Worm (Caenorhabditis elegans) whole organism, young adult: ENCODE results near the gene srz-5.

ENCODE experiments used
- F55B11.4 ChIP-seq: sonication (generic microtip); optimal IDR thresholded peaks from 2 replicates; lab custom pipeline; 2016; ENCODE audit warnings: missing compliant biosample characterization, missing genetic modification characterization, borderline replicate concordance; ENCODE audit not compliant: insufficient read depth
- attf-5 ChIP-seq: fragments of 200-800 bp; sonication (Bioruptor generic); optimal IDR thresholded peaks from 2 replicates; lab custom pipeline; 2018; ENCODE audit warnings: mild to moderate bottlenecking, missing genetic modification characterization, missing compliant biosample characterization

DNA sequence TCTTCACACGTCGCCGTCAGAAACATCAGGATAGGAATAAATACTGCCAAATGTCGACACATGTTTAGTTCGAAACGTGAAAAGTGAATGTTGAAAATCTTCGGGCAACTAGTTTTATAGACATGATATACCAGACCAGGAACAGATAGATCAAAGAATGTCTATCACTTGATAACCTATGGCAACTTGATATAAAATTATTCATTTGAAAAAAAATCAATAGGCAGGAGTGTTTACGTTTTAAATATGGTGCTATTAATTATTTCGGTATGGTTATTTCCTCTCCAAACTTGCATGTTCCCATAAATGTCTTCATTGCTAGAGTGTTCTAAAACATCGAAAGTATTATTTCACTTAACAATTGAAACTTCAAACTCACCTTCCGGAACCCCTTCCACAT lies 47.0 kb upstream of the srz-5 start, which contains the start of gene W10G11.2:
- no peak for TF ChIP-seq attf-5 (GFP tag; lab: Kevin White, UChicago)
- no peak for TF ChIP-seq F55B11.4 (tag; lab: Kevin White, UChicago)
